Fruit fly (Drosophila melanogaster) whole organism, embryonic: Measurements from ENCODE around the gene Drsl2.

ENCODE experiments used
- B-H1 ChIP-seq: fragments of 200-800 bp; sonication (Bioruptor generic); IDR thresholded peaks from 3 replicates; pipeline ENCODE4 v1.3.6; 2022; ENCODE audit warnings: missing biosample characterization, missing genetic modification characterization
- BtbVII ChIP-seq: fragments of 200-800 bp; sonication (Bioruptor generic); optimal IDR thresholded peaks from 3 replicates; lab custom pipeline; 2017; ENCODE audit warnings: missing biosample characterization, mild to moderate bottlenecking, missing genetic modification characterization
- CG10267 ChIP-seq: fragments of 200-800 bp; sonication (Bioruptor generic); optimal IDR thresholded peaks from 2 replicates; lab custom pipeline; 2018; ENCODE audit warnings: missing biosample characterization, mild to moderate bottlenecking, missing genetic modification characterization, moderate library complexity
- CG10979 ChIP-seq: fragments of 200-800 bp; sonication (Bioruptor generic); optimal IDR thresholded peaks from 2 replicates; lab custom pipeline; 2018; ENCODE audit warnings: missing biosample characterization, mild to moderate bottlenecking, missing genetic modification characterization, moderate library complexity
- CG11093 ChIP-seq: fragments of 200-800 bp; sonication (Bioruptor generic); IDR thresholded peaks from 3 replicates; pipeline ENCODE4 v1.3.6; 2022; ENCODE audit warnings: missing biosample characterization, missing genetic modification characterization
- CG13894 ChIP-seq: fragments of 200-800 bp; sonication (Bioruptor generic); optimal IDR thresholded peaks from 3 replicates; lab custom pipeline; 2018; ENCODE audit warnings: missing biosample characterization, mild to moderate bottlenecking, missing genetic modification characterization, moderate library complexity
- CG14667 ChIP-seq: fragments of 200-800 bp; sonication (Bioruptor generic); IDR thresholded peaks from 2 replicates; pipeline ENCODE4 v1.3.6; 2022; ENCODE audit warnings: missing biosample characterization, missing genetic modification characterization
- CG15269 ChIP-seq: fragments of 200-800 bp; sonication (Bioruptor generic); optimal IDR thresholded peaks from 2 replicates; lab custom pipeline; 2018; ENCODE audit warnings: missing biosample characterization, mild to moderate bottlenecking, missing genetic modification characterization, moderate library complexity
- CG30403 ChIP-seq: fragments of 200-800 bp; sonication (Bioruptor generic); optimal IDR thresholded peaks from 3 replicates; lab custom pipeline; 2016; ENCODE audit warnings: missing biosample characterization, missing genetic modification characterization
- CG34422 ChIP-seq: fragments of 200-800 bp; sonication (Bioruptor generic); IDR thresholded peaks from 3 replicates; pipeline ENCODE4 v1.3.6; 2022; ENCODE audit warnings: missing biosample characterization, missing genetic modification characterization
- CG43689 ChIP-seq: fragments of 200-800 bp; sonication (Bioruptor generic); IDR thresholded peaks from 2 replicates; pipeline ENCODE4 v1.3.6; 2022; ENCODE audit warnings: missing biosample characterization, missing genetic modification characterization
- CG4730 ChIP-seq: fragments of 200-800 bp; sonication (Bioruptor generic); IDR thresholded peaks from 2 replicates; pipeline ENCODE4 v1.3.6; 2022; ENCODE audit warnings: missing biosample characterization, missing genetic modification characterization
- CG4854 ChIP-seq: fragments of 200-800 bp; sonication (Bioruptor generic); optimal IDR thresholded peaks from 2 replicates; lab custom pipeline; 2016; ENCODE audit warnings: missing biosample characterization, missing genetic modification characterization, inconsistent platforms
- CG5180 ChIP-seq: fragments of 200-800 bp; sonication (Bioruptor generic); optimal IDR thresholded peaks from 3 replicates; lab custom pipeline; 2017; ENCODE audit warnings: missing biosample characterization, missing genetic modification characterization, mild to moderate bottlenecking, moderate library complexity, missing genetic modification reagents
- CG7357 ChIP-seq: fragments of 200-800 bp; sonication (Bioruptor generic); IDR thresholded peaks from 3 replicates; pipeline ENCODE4 v1.3.6; 2022; ENCODE audit warnings: missing biosample characterization, missing genetic modification characterization
- CG7745 ChIP-seq: fragments of 200-800 bp; sonication (Bioruptor generic); optimal IDR thresholded peaks from 2 replicates; lab custom pipeline; 2018; ENCODE audit warnings: missing biosample characterization, mild to moderate bottlenecking, missing genetic modification characterization, moderate library complexity
- CG8765 ChIP-seq: fragments of 200-800 bp; sonication (Bioruptor generic); IDR thresholded peaks from 2 replicates; pipeline ENCODE4 v1.3.6; 2022; ENCODE audit warnings: missing biosample characterization, missing genetic modification characterization
- Dbx ChIP-seq: fragments of 200-800 bp; sonication (Bioruptor generic); IDR thresholded peaks from 3 replicates; pipeline ENCODE4 v1.3.6; 2022; ENCODE audit warnings: missing biosample characterization, missing genetic modification characterization
- Dek ChIP-seq: fragments of 200-800 bp; sonication (Bioruptor generic); optimal IDR thresholded peaks from 3 replicates; lab custom pipeline; 2019; ENCODE audit warnings: missing biosample characterization, mild to moderate bottlenecking, missing genetic modification characterization, moderate library complexity
- Dfd ChIP-seq, 2 experiments: fragments of >200 bp; optimal IDR thresholded peaks; 2 replicates each; lab custom pipeline; 2017; ENCODE audit warnings: missing biosample characterization in 2 of 2, missing genetic modification characterization in 2 of 2
- HmgD ChIP-seq: fragments of 200-800 bp; sonication (Bioruptor generic); optimal IDR thresholded peaks from 3 replicates; lab custom pipeline; 2016; ENCODE audit warnings: missing biosample characterization, missing genetic modification characterization
- Hsf ChIP-seq: fragments of 200-800 bp; sonication (Bioruptor generic); optimal IDR thresholded peaks from 3 replicates; lab custom pipeline; 2016; ENCODE audit warnings: missing biosample characterization, missing genetic modification characterization
- Lhr ChIP-seq: fragments of 200-800 bp; sonication (Bioruptor generic); optimal IDR thresholded peaks from 3 replicates; lab custom pipeline; 2017; ENCODE audit warnings: mild to moderate bottlenecking, missing biosample characterization, missing genetic modification reagents, missing genetic modification characterization
- Lim3 ChIP-seq: fragments of 200-800 bp; sonication (Bioruptor generic); IDR thresholded peaks from 2 replicates; pipeline ENCODE4 v1.3.6; 2022; ENCODE audit warnings: missing biosample characterization, missing genetic modification characterization
- Mrtf ChIP-seq: fragments of 200-800 bp; sonication (Bioruptor generic); IDR thresholded peaks from 3 replicates; pipeline ENCODE4 v1.3.6; 2022; ENCODE audit warnings: missing biosample characterization, missing genetic modification characterization
- Nf-YC ChIP-seq: fragments of 200-800 bp; optimal IDR thresholded peaks from 3 replicates; lab custom pipeline; 2019; ENCODE audit warnings: missing biosample characterization, mild to moderate bottlenecking, missing genetic modification characterization, moderate library complexity
- NfI ChIP-seq: fragments of 200-800 bp; sonication (Bioruptor generic); optimal IDR thresholded peaks from 3 replicates; lab custom pipeline; 2018; ENCODE audit warnings: missing biosample characterization, mild to moderate bottlenecking, missing genetic modification characterization, moderate library complexity
- Usf ChIP-seq: fragments of 200-800 bp; sonication (Bioruptor generic); optimal IDR thresholded peaks from 2 replicates; lab custom pipeline; 2017; ENCODE audit warnings: missing genotype, missing biosample characterization, missing genetic modification characterization
- Xrp1 ChIP-seq: fragments of 200-800 bp; sonication (Bioruptor generic); IDR thresholded peaks from 2 replicates; pipeline ENCODE4 v1.3.6; 2022; ENCODE audit warnings: missing biosample characterization, missing genetic modification characterization
- ap ChIP-seq: fragments of 200-800 bp; sonication (Bioruptor generic); IDR thresholded peaks from 2 replicates; pipeline ENCODE4 v1.3.6; 2022; ENCODE audit warnings: missing biosample characterization, missing genetic modification characterization
- ato ChIP-seq: fragments of 200-800 bp; sonication (Bioruptor generic); IDR thresholded peaks from 2 replicates; pipeline ENCODE4 v1.3.6; 2022; ENCODE audit warnings: missing biosample characterization, missing genetic modification characterization; ENCODE audit not compliant: partially characterized antibody
- br ChIP-seq: fragments of >200 bp; optimal IDR thresholded peaks from 2 replicates; lab custom pipeline; 2017
- cg ChIP-seq: fragments of 200-800 bp; sonication (Bioruptor generic); optimal IDR thresholded peaks from 3 replicates; lab custom pipeline; 2019; ENCODE audit warnings: missing biosample characterization, mild to moderate bottlenecking, missing genetic modification characterization, moderate library complexity
- chn ChIP-seq: fragments of 200-800 bp; sonication (Bioruptor generic); optimal IDR thresholded peaks from 2 replicates; lab custom pipeline; 2016; ENCODE audit warnings: missing biosample characterization, missing genetic modification characterization
- emc ChIP-seq: fragments of 200-800 bp; sonication (Bioruptor generic); optimal IDR thresholded peaks from 2 replicates; lab custom pipeline; 2016; ENCODE audit warnings: missing biosample characterization, missing genetic modification characterization
- fu2 ChIP-seq: fragments of 200-800 bp; sonication (Bioruptor generic); optimal IDR thresholded peaks from 2 replicates; lab custom pipeline; 2016; ENCODE audit warnings: missing biosample characterization, missing genetic modification characterization
- inv ChIP-seq: fragments of 200-800 bp; sonication (Bioruptor generic); IDR thresholded peaks from 2 replicates; pipeline ENCODE4 v1.3.6; 2022; ENCODE audit warnings: missing biosample characterization, missing genetic modification characterization; ENCODE audit not compliant: partially characterized antibody
- jing ChIP-seq: fragments of 200-800 bp; sonication (Bioruptor generic); optimal IDR thresholded peaks from 2 replicates; lab custom pipeline; 2018; ENCODE audit warnings: missing biosample characterization, mild to moderate bottlenecking, missing genetic modification characterization
- knrl ChIP-seq: fragments of 200-800 bp; sonication (Bioruptor generic); IDR thresholded peaks from 3 replicates; pipeline ENCODE4 v1.3.6; 2022; ENCODE audit warnings: missing biosample characterization, missing genetic modification characterization; ENCODE audit not compliant: partially characterized antibody
- lab ChIP-seq: fragments of 200-800 bp; sonication (Bioruptor generic); optimal IDR thresholded peaks from 3 replicates; lab custom pipeline; 2017; ENCODE audit warnings: missing biosample characterization, missing genetic modification characterization, mild to moderate bottlenecking, moderate library complexity, missing genetic modification reagents
- psq ChIP-seq: fragments of 200-800 bp; sonication (Bioruptor generic); optimal IDR thresholded peaks from 2 replicates; lab custom pipeline; 2017; ENCODE audit warnings: missing biosample characterization, missing genetic modification characterization
- repo ChIP-seq: fragments of 200-800 bp; sonication (Bioruptor generic); optimal IDR thresholded peaks from 2 replicates; lab custom pipeline; 2016; ENCODE audit warnings: missing biosample characterization, missing genetic modification characterization
- sens ChIP-seq: fragments of 200-800 bp; sonication (Bioruptor generic); peaks from one replicate; lab custom pipeline; 2016; ENCODE audit warnings: missing biosample characterization, missing genetic modification characterization
- slou ChIP-seq: fragments of 200-800 bp; sonication (Bioruptor generic); optimal IDR thresholded peaks from 3 replicates; lab custom pipeline; 2016; ENCODE audit warnings: missing biosample characterization, missing genetic modification characterization
- sob ChIP-seq: fragments of 200-800 bp; sonication (Bioruptor generic); IDR thresholded peaks from 2 replicates; pipeline ENCODE4 v1.3.6; 2022; ENCODE audit warnings: missing biosample characterization, missing genetic modification characterization
- stc ChIP-seq: fragments of 200-800 bp; sonication (Bioruptor generic); IDR thresholded peaks from 2 replicates; pipeline ENCODE4 v1.3.6; 2022; ENCODE audit warnings: missing biosample characterization, missing genetic modification characterization
- sug ChIP-seq: fragments of 200-800 bp; optimal IDR thresholded peaks from 2 replicates; lab custom pipeline; 2019; ENCODE audit warnings: missing biosample characterization, mild to moderate bottlenecking, missing genetic modification characterization, moderate library complexity
- tna ChIP-seq: fragments of 200-800 bp; sonication (Bioruptor generic); IDR thresholded peaks from 2 replicates; pipeline ENCODE4 v1.3.6; 2022; ENCODE audit warnings: missing biosample characterization, missing genetic modification characterization; ENCODE audit not compliant: partially characterized antibody
- zen2 ChIP-seq: fragments of 200-800 bp; sonication (Bioruptor generic); IDR thresholded peaks from 3 replicates; pipeline ENCODE4 v1.3.6; 2022; ENCODE audit warnings: missing biosample characterization, missing genetic modification characterization; ENCODE audit not compliant: partially characterized antibody
- zfh1 ChIP-seq: fragments of 200-800 bp; sonication (Bioruptor generic); IDR thresholded peaks from 3 replicates; pipeline ENCODE4 v1.3.6; 2022; ENCODE audit warnings: missing biosample characterization, missing genetic modification characterization

Gene Drsl2

dm6 chr3L:3303534-3304459, 10.4 kb upstream of the Drsl2 start, which contains the start of gene ZnT63C (continued):
- TF ChIP-seq psq (GFP tag; lab: Kevin White, UChicago) (no peak), Xrp1 (GFP tag; lab: Robert Waterston, UW) (no peak), CG30403 (GFP tag; lab: Kevin White, UChicago) (no peak), zfh1 (GFP tag; lab: Robert Waterston, UW) (no peak), CG4854 (GFP tag; lab: Kevin White, UChicago) (no peak), CG8765 (no peak), lab (no peak), CG15269 (tag; lab: Kevin White, UChicago) (no peak), Lim3 (GFP tag; lab: Robert Waterston, UW) (no peak), slou (GFP tag; lab: Kevin White, UChicago) (no peak), tna (peak; percentile 93), cg (GFP tag; lab: Kevin White, UChicago) (peak; percentile 83), Dfd (GFP tag; optimal IDR thresholded peaks at IDR 0.05; lab: Kevin White, UChicago) (no peak), CG5180 (GFP tag; lab: Kevin White, UChicago) (no peak), zen2 (GFP tag; lab: Robert Waterston, UW) (peak; percentile 82), sug (tag; lab: Kevin White, UChicago) (no peak), CG43689 (no peak), Hsf (no peak), CG14667 (GFP tag; lab: Robert Waterston, UW) (no peak), repo (GFP tag; lab: Kevin White, UChicago) (no peak), CG7745 (tag; lab: Kevin White, UChicago) (no peak), HmgD (GFP tag; lab: Kevin White, UChicago) (no peak), stc (GFP tag; lab: Robert Waterston, UW) (no peak), br (lab: Kevin White, UChicago) (no peak), ap (GFP tag; lab: Robert Waterston, UW) (no peak), Dek (tag; lab: Kevin White, UChicago) (no peak), NfI (GFP tag; lab: Kevin White, UChicago) (no peak), CG11093 (GFP tag; lab: Robert Waterston, UW) (no peak), fu2 (GFP tag; lab: Kevin White, UChicago) (no peak), CG10267 (no peak), Dbx (GFP tag; lab: Robert Waterston, UW) (peak; percentile 38; the same call in 1 of the 3 replicates), sob (no peak), Lhr (GFP tag; lab: Kevin White, UChicago) (no peak), CG7357 (GFP tag; lab: Robert Waterston, UW) (no peak), Usf (GFP tag; lab: Kevin White, UChicago) (no peak), chn (no peak), CG4730 (no peak), emc (GFP tag; lab: Kevin White, UChicago) (no peak), sens (peak; percentile 69), inv (GFP tag; lab: Robert Waterston, UW) (peak; percentile 41), BtbVII (no peak), Mrtf (GFP tag; lab: Robert Waterston, UW) (no peak), Nf-YC (tag; lab: Kevin White, UChicago) (no peak), knrl (GFP tag; lab: Robert Waterston, UW) (peak; percentile 67), CG13894 (no peak), CG34422 (GFP tag; lab: Robert Waterston, UW) (no peak), CG10979 (tag; lab: Kevin White, UChicago) (no peak), B-H1 (no peak), ato (GFP tag; lab: Robert Waterston, UW) (peak; percentile 93), jing (GFP tag; lab: Kevin White, UChicago) (no peak)
